Fruit fly (Drosophila melanogaster): ENCODE results near the gene bur.

The bur gene

DNA sequence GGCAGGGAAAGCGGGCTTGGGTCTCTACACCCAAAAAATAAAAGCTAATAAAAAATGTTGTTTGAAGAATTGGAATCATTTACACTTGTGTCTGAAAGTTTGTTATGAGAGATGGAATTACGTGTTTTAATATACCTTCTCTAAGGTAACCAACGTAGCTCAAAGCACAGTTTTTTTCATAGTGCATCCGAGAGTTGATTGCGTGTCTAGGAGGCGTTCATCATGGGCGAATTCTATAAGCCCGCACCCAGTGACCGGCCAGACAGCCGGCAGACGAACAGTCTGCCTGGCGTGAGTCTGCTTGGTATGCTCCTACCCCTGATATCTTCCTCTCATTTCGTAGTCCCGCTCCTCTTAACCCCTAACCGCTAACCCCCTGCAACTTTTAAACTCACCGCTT is 8.3 kb upstream of the bur start:
- 0 out of 2 replicates have a peak, but pooled peaks have one; percentile 24 for TF ChIP-seq Rfx (GFP tag; IDR thresholded peaks at IDR 0.05)
- 0 out of 2 replicates have a peak, but pooled peaks have one; percentile 14 for TF ChIP-seq CG32532 (GFP tag; IDR thresholded peaks at IDR 0.05)
- peak; percentile 31; the same call in 1 of the 2 replicates for TF ChIP-seq Ptx1 (GFP tag; IDR thresholded peaks at IDR 0.05)
- no peak for TF ChIP-seq CG12744 (GFP tag; optimal IDR thresholded peaks at IDR 0.05)
- TF ChIP-seq danr (GFP tag; IDR thresholded peaks at IDR 0.05), result 0 out of 2 replicates have a peak, but pooled peaks have one; percentile 11
- no peak for TF ChIP-seq eyg (GFP tag; optimal IDR thresholded peaks at IDR 0.05)
- TF ChIP-seq dysf (GFP tag; IDR thresholded peaks at IDR 0.05), result peak; percentile 25; the same call in 1 of the 3 replicates
- no peak for TF ChIP-seq CG2199 (GFP tag; IDR thresholded peaks at IDR 0.05)
- peak; percentile 81 for TF ChIP-seq Ets65A (GFP tag)
- TF ChIP-seq CG18599 (GFP tag; optimal IDR thresholded peaks at IDR 0.05), result peak; percentile 1
- TF ChIP-seq psq (GFP tag; optimal IDR thresholded peaks at IDR 0.05), result no peak
- TF ChIP-seq row (GFP tag; IDR thresholded peaks at IDR 0.05), result peak; percentile 27; the same call in 1 of the 3 replicates

DNA sequence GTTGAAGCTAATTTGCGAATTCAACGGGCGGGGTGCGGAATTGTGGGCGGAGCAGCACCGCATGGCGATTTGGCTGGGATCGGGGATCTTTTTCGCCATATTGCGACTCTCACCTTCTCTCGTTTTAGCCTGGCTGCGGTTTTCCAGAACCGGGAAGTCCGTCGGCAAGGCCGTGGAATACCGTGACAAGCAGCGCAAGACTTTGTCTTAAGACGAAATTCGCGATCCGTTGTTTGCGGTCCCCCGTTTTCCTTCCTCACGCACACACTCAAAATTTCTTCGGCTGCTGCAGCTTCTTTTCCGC is 314 bp downstream of the bur start:
- TF ChIP-seq CG6791 (GFP tag; IDR thresholded peaks at IDR 0.05; ENCODE audit: partially characterized antibody), result no peak
- no peak for TF ChIP-seq vnd (GFP tag; IDR thresholded peaks at IDR 0.05; ENCODE audit: partially characterized antibody)
- no peak for TF ChIP-seq Ada2b (GFP tag; IDR thresholded peaks at IDR 0.05)
- TF ChIP-seq cg (GFP tag; optimal IDR thresholded peaks at IDR 0.05), result peak; percentile 56
- TF ChIP-seq nerfin-1 (tag; optimal IDR thresholded peaks at IDR 0.05), result no peak
- no peak for TF ChIP-seq Bdp1 (GFP tag; optimal IDR thresholded peaks at IDR 0.05)
- 0 out of 3 replicates have a peak, but pooled peaks have one; percentile 33 for TF ChIP-seq CG34422 (GFP tag; IDR thresholded peaks at IDR 0.05)
- TF ChIP-seq dan (GFP tag; IDR thresholded peaks at IDR 0.05), result no peak
- TF ChIP-seq CG10147 (GFP tag; optimal IDR thresholded peaks at IDR 0.05), result no peak
- no peak for TF ChIP-seq nerfin-2 (GFP tag; IDR thresholded peaks at IDR 0.05; ENCODE audit: partially characterized antibody)
- no peak for TF ChIP-seq CG9817 (tag; optimal IDR thresholded peaks at IDR 0.05)
- TF ChIP-seq CG4820 (GFP tag; optimal IDR thresholded peaks at IDR 0.05), result no peak
- TF ChIP-seq hb (GFP tag; IDR thresholded peaks at IDR 0.05; ENCODE audit: partially characterized antibody), result 0 out of 3 replicates have a peak, but pooled peaks have one; percentile 19
- TF ChIP-seq sens-2 (GFP tag; IDR thresholded peaks at IDR 0.05), result no peak
- 0 out of 2 replicates have a peak, but pooled peaks have one; percentile 6 for TF ChIP-seq MBD-R2 (GFP tag; IDR thresholded peaks at IDR 0.05)
- no peak for TF ChIP-seq gsb-n (tag; optimal IDR thresholded peaks at IDR 0.05)
- TF ChIP-seq Elba2 (GFP tag; optimal IDR thresholded peaks at IDR 0.05), result no peak
- no peak for TF ChIP-seq tgo (GFP tag; IDR thresholded peaks at IDR 0.05)
- TF ChIP-seq eyg (GFP tag; optimal IDR thresholded peaks at IDR 0.05), result no peak
- no peak for TF ChIP-seq dysf (GFP tag; IDR thresholded peaks at IDR 0.05)

dm6 chr2L:21178436-21179216 is 857 bp downstream of the bur start:
- TF ChIP-seq Ssrp (tag; optimal IDR thresholded peaks at IDR 0.05) (no peak), ac (GFP tag; optimal IDR thresholded peaks at IDR 0.05) (no peak), Trl (optimal IDR thresholded peaks at IDR 0.05) (peak in 1 of 2 experiments; percentile 52), Trl (GFP tag; optimal IDR thresholded peaks at IDR 0.05) (no peak), CG4854 (GFP tag; optimal IDR thresholded peaks at IDR 0.05) (no peak), CG15479 (GFP tag; optimal IDR thresholded peaks at IDR 0.05) (peak; percentile 49), Fer2 (tag; optimal IDR thresholded peaks at IDR 0.05) (no peak), Sin3A (optimal IDR thresholded peaks at IDR 0.05) (no peak), bigmax (GFP tag; optimal IDR thresholded peaks at IDR 0.05) (peak; percentile 58), CG9609 (GFP tag; optimal IDR thresholded peaks at IDR 0.05) (no peak), sc (optimal IDR thresholded peaks at IDR 0.05) (no peak), sc (GFP tag; optimal IDR thresholded peaks at IDR 0.05) (no peak), CG12659 (GFP tag; optimal IDR thresholded peaks at IDR 0.05) (no peak), HmgZ (tag; optimal IDR thresholded peaks at IDR 0.05) (no peak), seq (GFP tag; IDR thresholded peaks at IDR 0.05) (no peak), shn (GFP tag; optimal IDR thresholded peaks at IDR 0.05) (no peak), pb (GFP tag; optimal IDR thresholded peaks at IDR 0.05) (no peak), CG15011 (GFP tag; optimal IDR thresholded peaks at IDR 0.05) (no peak), so (GFP tag; IDR thresholded peaks at IDR 0.05) (no peak), CG7745 (tag; optimal IDR thresholded peaks at IDR 0.05) (no peak)

All from whole organism, embryonic.